Worm (Caenorhabditis elegans): ENCODE measurements around the gene K04G7.1.

The K04G7.1 gene

DNA sequence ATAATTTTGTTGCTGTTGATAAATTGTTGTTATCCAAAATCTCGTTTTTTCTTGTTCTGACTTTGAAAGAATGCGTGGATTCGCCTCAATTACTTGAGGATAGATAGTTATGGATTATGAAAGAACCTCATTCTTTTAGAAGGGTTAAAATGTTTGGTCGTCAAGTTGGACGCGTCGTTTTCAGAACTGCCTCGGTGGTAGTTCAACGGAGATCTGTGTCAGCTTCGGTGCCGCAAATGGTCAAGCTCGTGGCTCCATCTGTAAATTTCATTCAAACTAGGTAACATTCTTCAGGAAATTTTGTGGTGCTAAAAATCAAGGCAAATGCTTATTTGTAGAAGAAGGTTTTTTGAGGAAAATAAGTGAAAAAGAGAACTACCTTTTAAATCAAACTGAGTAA is 18.1 kb downstream of the K04G7.1 start, which contains the start of gene ndab-2 (continued):
- TF ChIP-seq F57A8.1 (GFP tag; optimal IDR thresholded peaks at IDR 0.05) (no peak), nfya-1 (tag; optimal IDR thresholded peaks at IDR 0.05; ENCODE audit: borderline replicate concordance, insufficient read depth) (no peak), rcor-1 (GFP tag; IDR thresholded peaks at IDR 0.05) (peak; percentile 74), T07F8.4 (tag; optimal IDR thresholded peaks at IDR 0.05) (no peak), F55B11.4 (tag; optimal IDR thresholded peaks at IDR 0.05; ENCODE audit: borderline replicate concordance, insufficient read depth) (no peak), rec-8 (tag; optimal IDR thresholded peaks at IDR 0.05) (no peak), ccch-3 (GFP tag; optimal IDR thresholded peaks at IDR 0.05) (no peak), snpc-4 (GFP tag; optimal IDR thresholded peaks at IDR 0.05) (no peak), snpc-4 (tag; optimal IDR thresholded peaks at IDR 0.05) (peak in 1 of 4 experiments; percentile 5), Y56A3A.18 (GFP tag; IDR thresholded peaks at IDR 0.05) (peak; percentile 75), ztf-22 (GFP tag; optimal IDR thresholded peaks at IDR 0.05) (no peak), unc-130 (GFP tag; optimal IDR thresholded peaks at IDR 0.05) (no peak), efl-1 (GFP tag; optimal IDR thresholded peaks at IDR 0.05) (no peak), xnd-1 (tag; optimal IDR thresholded peaks at IDR 0.05) (no peak), ceh-100 (GFP tag; IDR thresholded peaks at IDR 0.05) (peak; percentile 59; the same call in 1 of the 2 replicates), aptf-3 (GFP tag; IDR thresholded peaks at IDR 0.05) (0 out of 2 replicates have a peak, but pooled peaks have one; percentile 51), ztf-3 (GFP tag; optimal IDR thresholded peaks at IDR 0.05) (no peak), dpff-1 (tag; optimal IDR thresholded peaks at IDR 0.05) (peak; percentile 19), F57C9.4 (tag; optimal IDR thresholded peaks at IDR 0.05) (no peak), ceh-27 (GFP tag; optimal IDR thresholded peaks at IDR 0.05) (no peak), rpc-1 (optimal IDR thresholded peaks at IDR 0.05) (no peak), rpc-1 (tag; optimal IDR thresholded peaks at IDR 0.05) (no peak), nhr-120 (GFP tag; IDR thresholded peaks at IDR 0.05) (no peak), hlh-12 (tag; optimal IDR thresholded peaks at IDR 0.05) (no peak), snpc-1.1 (tag; optimal IDR thresholded peaks at IDR 0.05; ENCODE audit: insufficient read depth) (no peak), pbrm-1 (GFP tag; IDR thresholded peaks at IDR 0.05) (peak; percentile 42; the same call in 1 of the 2 replicates), lin-54 (GFP tag; optimal IDR thresholded peaks at IDR 0.05) (peak; percentile 65), athp-1 (tag; optimal IDR thresholded peaks at IDR 0.05) (peak; percentile 38), F49E8.2 (tag; optimal IDR thresholded peaks at IDR 0.05; ENCODE audit: insufficient read depth) (peak; percentile 26), B0035.1 (tag; optimal IDR thresholded peaks at IDR 0.05) (no peak), bed-2 (GFP tag; IDR thresholded peaks at IDR 0.05) (no peak), lsy-27 (tag; optimal IDR thresholded peaks at IDR 0.05; ENCODE audit: borderline replicate concordance, insufficient read depth) (no peak), ets-4 (GFP tag; optimal IDR thresholded peaks at IDR 0.05) (no peak), lsl-1 (GFP tag; optimal IDR thresholded peaks at IDR 0.05) (peak; percentile 33), nhr-80 (tag; optimal IDR thresholded peaks at IDR 0.05) (no peak), snpc-3.4 (tag; optimal IDR thresholded peaks at IDR 0.05) (peak; percentile 57), hlh-26 (GFP tag; conservative IDR thresholded peaks at IDR 0.05) (no peak), D2030.7 (GFP tag; IDR thresholded peaks at IDR 0.05) (no peak; the same call in 1 of the 2 replicates), hrde-1 (tag; optimal IDR thresholded peaks at IDR 0.05; ENCODE audit: borderline replicate concordance) (peak; percentile 71), mcd-1 (GFP tag; IDR thresholded peaks at IDR 0.05) (peak; percentile 47; the same call in 1 of the 2 replicates), mxl-1 (tag; optimal IDR thresholded peaks at IDR 0.05) (no peak), F37B4.10 (GFP tag; IDR thresholded peaks at IDR 0.05) (no peak), F33H1.4 (GFP tag; IDR thresholded peaks at IDR 0.05) (peak; percentile 59), attf-5 (GFP tag; optimal IDR thresholded peaks at IDR 0.05) (no peak), akir-1 (GFP tag; optimal IDR thresholded peaks at IDR 0.05) (no peak), ztf-6 (GFP tag; IDR thresholded peaks at IDR 0.05) (no peak), sptf-2 (GFP tag; optimal IDR thresholded peaks at IDR 0.05) (no peak), zfh-2 (GFP tag; conservative IDR thresholded peaks at IDR 0.05) (no peak)
